Worm (Caenorhabditis elegans) whole organism, L4 larva: ENCODE data around the gene nhr-46.

Source experiments
- F37D6.2 ChIP-seq: sonication (generic microtip); optimal IDR thresholded peaks from 2 replicates; lab custom pipeline; 2016; ENCODE audit warnings: mild to moderate bottlenecking, missing genetic modification characterization, missing compliant biosample characterization
- F44E2.7 ChIP-seq: fragments of 200-800 bp; sonication (Bioruptor generic); IDR thresholded peaks from 2 replicates; pipeline ENCODE4 v2.1.2; 2022; ENCODE audit warnings: missing genetic modification characterization, missing compliant biosample characterization
- T20F7.1 ChIP-seq: fragments of 200-800 bp; sonication (Bioruptor generic); optimal IDR thresholded peaks from 2 replicates; lab custom pipeline; 2018; ENCODE audit warnings: mild to moderate bottlenecking, missing genetic modification characterization, missing compliant biosample characterization
- Y48G9A.11 ChIP-seq: fragments of 200-800 bp; sonication (Bioruptor generic); IDR thresholded peaks from 2 replicates; pipeline ENCODE4 v1.3.6; 2022; ENCODE audit warnings: missing genetic modification reagents, missing genetic modification characterization, missing compliant biosample characterization
- Y5F2A.4 ChIP-seq: fragments of 200-800 bp; sonication (Bioruptor generic); optimal IDR thresholded peaks from 2 replicates; lab custom pipeline; 2018; ENCODE audit warnings: mild to moderate bottlenecking, missing genetic modification characterization, missing compliant biosample characterization
- ama-1 ChIP-seq: fragments of 150-350 bp; optimal IDR thresholded peaks from 2 replicates; lab custom pipeline; 2014; ENCODE audit warnings: inconsistent platforms, mixed read lengths
- ceh-32 ChIP-seq: sonication (generic microtip); optimal IDR thresholded peaks from 2 replicates; lab custom pipeline; 2016; ENCODE audit warnings: mild to moderate bottlenecking, missing genetic modification characterization, missing compliant biosample characterization; ENCODE audit not compliant: poor library complexity
- ceh-62 ChIP-seq: sonication (generic microtip); optimal IDR thresholded peaks from 2 replicates; lab custom pipeline; 2017; ENCODE audit warnings: missing biosample characterization, missing genetic modification characterization
- ceh-82 ChIP-seq: sonication (generic microtip); optimal IDR thresholded peaks from 2 replicates; lab custom pipeline; 2017; ENCODE audit warnings: missing biosample characterization, missing genetic modification characterization
- ctbp-1 ChIP-seq: fragments of 200-800 bp; sonication (Bioruptor generic); IDR thresholded peaks from 2 replicates; pipeline ENCODE4 v1.3.6; 2022; ENCODE audit warnings: missing genetic modification reagents, missing genetic modification characterization, missing compliant biosample characterization
- dmd-9 ChIP-seq: fragments of 200-800 bp; sonication (Bioruptor generic); IDR thresholded peaks from 2 replicates; pipeline ENCODE4 v1.3.6; 2022; ENCODE audit warnings: missing genetic modification reagents, missing genetic modification characterization, missing compliant biosample characterization
- dve-1 ChIP-seq: sonication (generic microtip); optimal IDR thresholded peaks from 2 replicates; lab custom pipeline; 2017; ENCODE audit warnings: antibody characterized with exemption, mild to moderate bottlenecking, missing genetic modification characterization, missing compliant biosample characterization; ENCODE audit not compliant: insufficient read depth
- fos-1 ChIP-seq: fragments of 150-350 bp; optimal IDR thresholded peaks from 2 replicates; lab custom pipeline; 2014; ENCODE audit warnings: missing biosample characterization, missing genetic modification characterization
- hif-1 ChIP-seq, 2 experiments: sonication (generic microtip); optimal IDR thresholded peaks; 2 replicates each; lab custom pipeline; 2016 to 2017; ENCODE audit warnings: missing compliant biosample characterization in 2 of 2, missing genetic modification characterization in 2 of 2, missing genetic modification reagents in 2 of 2, missing genotype in 2 of 2, mild to moderate bottlenecking in 1 of 2
- lin-29 ChIP-seq: fragments of 200-800 bp; sonication (Bioruptor generic); IDR thresholded peaks from 2 replicates; pipeline ENCODE4 v1.3.6; 2022; ENCODE audit warnings: missing genetic modification reagents, missing genetic modification characterization, missing compliant biosample characterization
- lsy-2 ChIP-seq, 2 experiments: fragments of 150-350 bp in 1 of 2; sonication (generic microtip) in 1 of 2; optimal IDR thresholded peaks; 2 replicates each; lab custom pipeline; 2014 to 2017; ENCODE audit warnings: missing biosample characterization in 2 of 2, missing genetic modification characterization in 2 of 2
- mdl-1 ChIP-seq, 2 experiments: fragments of 150-350 bp in 1 of 2; sonication (generic microtip) in 1 of 2; optimal IDR thresholded peaks; 2 replicates each; lab custom pipeline; 2014 to 2017; ENCODE audit warnings: missing biosample characterization in 2 of 2, missing genetic modification characterization in 2 of 2
- mes-2 ChIP-seq: sonication (generic microtip); optimal IDR thresholded peaks from 2 replicates; lab custom pipeline; 2016; ENCODE audit warnings: missing genotype, mild to moderate bottlenecking, missing genetic modification characterization, missing compliant biosample characterization; ENCODE audit not compliant: poor library complexity, severe bottlenecking
- mxl-2 ChIP-seq: fragments of 200-800 bp; sonication (Bioruptor generic); conservative IDR thresholded peaks from 2 replicates; pipeline ENCODE4 v1.3.6; 2022; ENCODE audit warnings: missing genetic modification reagents, missing genetic modification characterization, missing compliant biosample characterization
- nhr-10 ChIP-seq: fragments of 150-350 bp; optimal IDR thresholded peaks from 2 replicates; lab custom pipeline; 2014; ENCODE audit warnings: missing biosample characterization, missing genetic modification characterization
- nhr-102 ChIP-seq: sonication (generic microtip); optimal IDR thresholded peaks from 2 replicates; lab custom pipeline; 2016; ENCODE audit warnings: mild to moderate bottlenecking, missing genetic modification characterization, moderate library complexity, missing compliant biosample characterization
- nhr-11 ChIP-seq: fragments of 150-350 bp; optimal IDR thresholded peaks from 2 replicates; lab custom pipeline; 2014; ENCODE audit warnings: missing biosample characterization, missing genetic modification characterization
- nhr-111 ChIP-seq: fragments of 200-800 bp; sonication (Bioruptor generic); optimal IDR thresholded peaks from 2 replicates; lab custom pipeline; 2018; ENCODE audit warnings: mild to moderate bottlenecking, missing genetic modification characterization, missing compliant biosample characterization
- nhr-25 ChIP-seq: sonication (generic microtip); optimal IDR thresholded peaks from 2 replicates; lab custom pipeline; 2017; ENCODE audit warnings: missing genetic modification characterization, mild to moderate bottlenecking, missing compliant biosample characterization, antibody characterized with exemption, moderate library complexity, borderline replicate concordance; ENCODE audit not compliant: insufficient read depth
- nhr-6 ChIP-seq: fragments of 150-350 bp; optimal IDR thresholded peaks from 2 replicates; lab custom pipeline; 2014; ENCODE audit warnings: missing biosample characterization, missing genetic modification characterization
- pqm-1 ChIP-seq: sonication (generic microtip); optimal IDR thresholded peaks from 2 replicates; lab custom pipeline; 2017; ENCODE audit warnings: missing biosample characterization, missing genetic modification characterization
- sdz-12 ChIP-seq: fragments of 200-800 bp; sonication (Bioruptor generic); optimal IDR thresholded peaks from 2 replicates; lab custom pipeline; 2018; ENCODE audit warnings: mild to moderate bottlenecking, missing genetic modification characterization, missing compliant biosample characterization
- snpc-1.2 ChIP-seq: fragments of 200-800 bp; sonication (Bioruptor generic); IDR thresholded peaks from 2 replicates; pipeline ENCODE4 v1.3.6; 2022; ENCODE audit warnings: missing genetic modification reagents, missing genetic modification characterization, missing compliant biosample characterization
- unc-39 ChIP-seq: sonication (generic microtip); optimal IDR thresholded peaks from 2 replicates; lab custom pipeline; 2017; ENCODE audit warnings: missing biosample characterization, missing genetic modification characterization
- unc-62 ChIP-seq, 3 experiments: fragments of 150-350 bp in 1 of 3; sonication (generic microtip); optimal IDR thresholded peaks in 2 of 3; peaks in 1 of 3; 1 replicate in 1 of 3; 2 replicates in 2 of 3; lab custom pipeline; 2014 to 2017; ENCODE audit warnings: missing biosample characterization in 3 of 3, missing genetic modification characterization in 3 of 3, missing genetic modification reagents in 3 of 3, missing genotype in 1 of 3
- zag-1 ChIP-seq: fragments of 150-350 bp; optimal IDR thresholded peaks from 2 replicates; lab custom pipeline; 2014; ENCODE audit warnings: missing biosample characterization, missing genetic modification characterization
- zip-11 ChIP-seq: fragments of 200-800 bp; sonication (Bioruptor generic); IDR thresholded peaks from 2 replicates; pipeline ENCODE4 v1.3.6; 2022; ENCODE audit warnings: missing genetic modification characterization, missing compliant biosample characterization
- zip-2 ChIP-seq: fragments of 150-350 bp; optimal IDR thresholded peaks from 2 replicates; lab custom pipeline; 2014; ENCODE audit warnings: missing biosample characterization, missing genetic modification characterization

nhr-46 gene

DNA sequence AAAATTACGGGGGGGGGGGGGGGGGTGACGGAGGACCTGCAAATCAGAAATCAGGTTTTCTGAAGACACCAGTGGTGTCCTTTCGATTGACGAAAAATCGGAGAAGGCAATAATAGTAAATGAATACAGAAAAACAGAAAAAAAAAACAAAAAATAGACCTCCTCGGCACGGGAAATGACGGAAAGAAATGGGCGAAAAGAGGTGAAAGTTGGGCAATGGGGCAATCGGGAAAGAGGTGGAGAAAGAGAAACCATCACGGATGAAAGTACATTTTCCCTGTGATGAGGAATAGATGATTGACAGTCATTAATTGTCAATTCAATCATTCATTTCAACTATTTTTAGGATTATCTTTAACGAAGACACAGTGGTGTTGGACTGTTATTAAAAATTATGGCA, 53.7 kb downstream of the nhr-46 start:
- TF ChIP-seq ceh-32 (tag; lab: Kevin White, UChicago), result no peak
- TF ChIP-seq ctbp-1 (GFP tag; lab: Robert Waterston, UW), result no peak
- TF ChIP-seq zip-2 (tag; lab: Kevin White, UChicago), result no peak
- no peak for TF ChIP-seq dve-1 (tag; lab: Kevin White, UChicago)
- TF ChIP-seq F37D6.2 (tag; lab: Kevin White, UChicago), result no peak
- no peak for TF ChIP-seq nhr-102 (tag; lab: Kevin White, UChicago)
- TF ChIP-seq hif-1 (tag; optimal IDR thresholded peaks at IDR 0.05; lab: Kevin White, UChicago), result no peak
- no peak for TF ChIP-seq ama-1
- TF ChIP-seq ceh-82, result no peak
- no peak for TF ChIP-seq nhr-25 (tag; lab: Kevin White, UChicago)
- TF ChIP-seq fos-1 (tag; lab: Kevin White, UChicago), result no peak
- TF ChIP-seq snpc-1.2, result no peak
- TF ChIP-seq Y5F2A.4 (GFP tag; lab: Kevin White, UChicago), result no peak
- no peak for TF ChIP-seq zag-1 (tag; lab: Kevin White, UChicago)
- TF ChIP-seq sdz-12 (GFP tag; lab: Kevin White, UChicago), result no peak
- TF ChIP-seq nhr-11, result no peak
- no peak for TF ChIP-seq nhr-111 (GFP tag; lab: Kevin White, UChicago)
- TF ChIP-seq pqm-1, result no peak
- TF ChIP-seq lin-29 (GFP tag; lab: Robert Waterston, UW), result no peak
- TF ChIP-seq lsy-2 (tag; optimal IDR thresholded peaks at IDR 0.05; lab: Kevin White, UChicago), result no peak

- TF ChIP-seq mes-2 (tag; lab: Kevin White, UChicago), result no peak
- peak; percentile 10 for TF ChIP-seq T20F7.1
- no peak for TF ChIP-seq zip-11 (GFP tag; lab: Robert Waterston, UW)
- no peak for TF ChIP-seq Y5F2A.4 (GFP tag; lab: Kevin White, UChicago)
- TF ChIP-seq mxl-2 (GFP tag; lab: Robert Waterston, UW), result no peak
- TF ChIP-seq F44E2.7 (GFP tag; lab: Robert Waterston, UW), result no peak
- TF ChIP-seq nhr-6 (tag; lab: Kevin White, UChicago), result no peak
- no peak for TF ChIP-seq mdl-1 (tag; optimal IDR thresholded peaks at IDR 0.05; lab: Kevin White, UChicago)
- TF ChIP-seq lin-29 (GFP tag; lab: Robert Waterston, UW), result no peak
- TF ChIP-seq Y48G9A.11 (GFP tag; lab: Robert Waterston, UW), result peak; percentile 94
- TF ChIP-seq ceh-62 (tag; lab: Kevin White, UChicago), result no peak
Observed at ce11 chrIV:5703443-5703842, 54.2 kb downstream of the nhr-46 start, which contains the start of the genes C55C3.73 and perm-5. TSS of gene C55C3.73 (minus strand) at chrIV:5703451. TSS of gene perm-5 (minus strand) at chrIV:5703468.

- TF ChIP-seq unc-39 (tag; lab: Kevin White, UChicago) (no peak), nhr-25 (tag; lab: Kevin White, UChicago) (peak; percentile 17)
Observed at ce11 chrIV:5701646-5702045, 56.0 kb downstream of the nhr-46 start.

DNA sequence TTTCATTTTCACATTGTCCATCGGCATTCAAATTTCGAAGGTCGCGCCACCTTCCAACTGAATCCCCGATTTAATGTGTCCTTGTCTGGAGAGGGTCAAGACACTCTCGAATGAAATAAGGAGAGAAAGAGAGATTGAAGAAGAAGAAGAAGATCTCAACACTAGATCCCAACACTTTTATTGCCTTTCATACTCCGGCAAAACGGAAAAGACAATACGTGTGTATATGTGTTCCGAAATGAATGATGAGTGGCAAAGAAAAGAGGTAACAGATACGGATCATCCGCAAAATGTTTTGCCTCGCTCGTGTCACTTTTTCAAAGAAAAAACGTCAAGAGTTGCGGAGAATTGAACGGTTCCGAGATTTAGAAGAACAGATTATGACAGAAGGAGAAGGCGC, 57.3 kb downstream of the nhr-46 start:
- TF ChIP-seq nhr-25 (tag; lab: Kevin White, UChicago) (peak; percentile 10), nhr-10 (tag; lab: Kevin White, UChicago) (no peak), unc-62 (GFP tag; optimal IDR thresholded peaks at IDR 0.05 in 1 of 2; lab: Kevin White, UChicago) (peak in 1 of 2 experiments; percentile 85), unc-62 (tag; optimal IDR thresholded peaks at IDR 0.05; lab: Kevin White, UChicago) (no peak), dmd-9 (no peak)
